Worm (Caenorhabditis elegans): ENCODE results near the gene F40G12.11.

DNA sequence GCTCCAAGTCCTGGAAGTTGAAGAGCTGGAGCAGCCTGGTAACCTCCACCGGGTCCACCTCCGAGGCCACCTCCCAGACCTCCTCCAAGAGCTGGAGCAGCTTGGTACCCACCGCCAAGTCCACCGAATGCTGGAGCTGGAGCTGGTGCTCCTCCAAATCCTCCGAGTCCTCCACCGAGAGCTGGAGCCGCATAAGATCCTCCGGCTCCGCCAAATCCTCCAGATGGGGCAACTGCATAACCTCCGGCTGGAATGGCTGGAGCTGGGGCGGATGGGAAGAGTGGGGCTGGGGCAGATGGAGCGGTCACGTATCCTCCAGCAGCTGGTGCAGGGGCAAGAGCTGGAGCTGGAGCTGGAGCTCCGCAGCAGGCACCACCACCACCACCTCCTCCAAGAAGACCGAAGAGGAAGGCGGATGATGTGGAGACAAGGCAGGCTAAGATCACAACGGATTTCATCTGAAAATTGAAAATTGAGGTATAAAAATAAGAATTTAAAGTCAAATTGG, 45.2 kb upstream of the F40G12.11 start, which contains the start of gene K02E11.10:
- TF ChIP-seq hlh-15 (tag; optimal IDR thresholded peaks at IDR 0.05), result no peak
- TF ChIP-seq C38D4.7 (GFP tag; optimal IDR thresholded peaks at IDR 0.05), result no peak
- no peak for TF ChIP-seq sox-4 (tag; optimal IDR thresholded peaks at IDR 0.05)
- TF ChIP-seq tbx-2 (tag; optimal IDR thresholded peaks at IDR 0.05), result no peak
- no peak for TF ChIP-seq K02D7.2 (tag; optimal IDR thresholded peaks at IDR 0.05)
- no peak for TF ChIP-seq pha-2 (tag; optimal IDR thresholded peaks at IDR 0.05)
- no peak for TF ChIP-seq nfya-1 (tag; optimal IDR thresholded peaks at IDR 0.05)
- no peak for TF ChIP-seq ama-1 (optimal IDR thresholded peaks at IDR 0.05)
- TF ChIP-seq ref-2 (tag; optimal IDR thresholded peaks at IDR 0.05), result no peak
- TF ChIP-seq ceh-14 (tag; optimal IDR thresholded peaks at IDR 0.05), result no peak

Measured in whole organism, late embryonic.